Fruit fly (Drosophila melanogaster) whole organism, embryonic: ENCODE data around the gene Gga.

ENCODE experiments used
- ATbp ChIP-seq: fragments of 200-800 bp; sonication (Bioruptor generic); optimal IDR thresholded peaks from 2 replicates; lab custom pipeline; 2017; ENCODE audit warnings: missing biosample characterization, mild to moderate bottlenecking, missing genetic modification characterization, missing genetic modification reagents
- Bgb ChIP-seq: fragments of 200-800 bp; sonication (Bioruptor generic); IDR thresholded peaks from 2 replicates; pipeline ENCODE4 v1.3.6; 2022; ENCODE audit warnings: missing biosample characterization, missing genetic modification characterization; ENCODE audit not compliant: partially characterized antibody
- C15 ChIP-seq: fragments of 200-800 bp; sonication (Bioruptor generic); IDR thresholded peaks from 3 replicates; pipeline ENCODE4 v1.3.6; 2022; ENCODE audit warnings: missing biosample characterization, missing genetic modification characterization
- CG10209 ChIP-seq: fragments of 200-800 bp; sonication (Bioruptor generic); optimal IDR thresholded peaks from 3 replicates; lab custom pipeline; 2017; ENCODE audit warnings: missing biosample characterization, mild to moderate bottlenecking, missing genetic modification characterization, missing genetic modification reagents
- CG10543 ChIP-seq: fragments of 200-800 bp; sonication (Bioruptor generic); optimal IDR thresholded peaks from 3 replicates; lab custom pipeline; 2017; ENCODE audit warnings: missing biosample characterization, mild to moderate bottlenecking, missing genetic modification characterization, moderate library complexity
- CG10654 ChIP-seq: fragments of 200-800 bp; sonication (Bioruptor generic); optimal IDR thresholded peaks from 2 replicates; lab custom pipeline; 2016; ENCODE audit warnings: missing biosample characterization, missing genetic modification characterization
- CG11247 ChIP-seq: fragments of 200-800 bp; sonication (Bioruptor generic); IDR thresholded peaks from 2 replicates; pipeline ENCODE4 v1.3.6; 2022; ENCODE audit warnings: missing biosample characterization, missing genetic modification characterization
- CG12071 ChIP-seq: fragments of 200-800 bp; sonication (Bioruptor generic); optimal IDR thresholded peaks from 3 replicates; lab custom pipeline; 2018; ENCODE audit warnings: missing biosample characterization, mild to moderate bottlenecking, missing genetic modification characterization
- CG12236 ChIP-seq: fragments of 200-800 bp; sonication (Bioruptor generic); optimal IDR thresholded peaks from 2 replicates; lab custom pipeline; 2016; ENCODE audit warnings: missing biosample characterization, missing genetic modification characterization
- CG12744 ChIP-seq: fragments of 200-800 bp; sonication (Bioruptor generic); optimal IDR thresholded peaks from 2 replicates; lab custom pipeline; 2016; ENCODE audit warnings: missing biosample characterization, missing genetic modification characterization
- CG12942 ChIP-seq: fragments of 200-800 bp; sonication (Bioruptor generic); optimal IDR thresholded peaks from 3 replicates; lab custom pipeline; 2016; ENCODE audit warnings: missing biosample characterization, missing genetic modification characterization
- CG13296 ChIP-seq: fragments of 200-800 bp; sonication (Bioruptor generic); optimal IDR thresholded peaks from 3 replicates; lab custom pipeline; 2018; ENCODE audit warnings: missing biosample characterization, mild to moderate bottlenecking, missing genetic modification characterization
- CG14050 ChIP-seq: fragments of 200-800 bp; sonication (Bioruptor generic); IDR thresholded peaks from 3 replicates; pipeline ENCODE4 v1.3.6; 2022; ENCODE audit warnings: missing biosample characterization, missing genetic modification characterization
- CG15601 ChIP-seq: fragments of 200-800 bp; sonication (Bioruptor generic); optimal IDR thresholded peaks from 3 replicates; lab custom pipeline; 2019; ENCODE audit warnings: missing biosample characterization, mild to moderate bottlenecking, missing genetic modification characterization, moderate library complexity
- CG17186 ChIP-seq: fragments of 200-800 bp; sonication (Bioruptor generic); optimal IDR thresholded peaks from 3 replicates; lab custom pipeline; 2017; ENCODE audit warnings: missing biosample characterization, missing genetic modification reagents, missing genetic modification characterization
- CG18476 ChIP-seq: fragments of 200-800 bp; sonication (Bioruptor generic); optimal IDR thresholded peaks from 2 replicates; lab custom pipeline; 2016; ENCODE audit warnings: missing biosample characterization, mild to moderate bottlenecking, missing genetic modification characterization
- CG2875 ChIP-seq: fragments of 200-800 bp; sonication (Bioruptor generic); optimal IDR thresholded peaks from 2 replicates; lab custom pipeline; 2017; ENCODE audit warnings: missing biosample characterization, mild to moderate bottlenecking, missing genetic modification characterization, missing genetic modification reagents
- CG32767 ChIP-seq: fragments of 200-800 bp; sonication (Bioruptor generic); IDR thresholded peaks from 2 replicates; pipeline ENCODE4 v1.3.6; 2022; ENCODE audit warnings: missing biosample characterization, missing genetic modification characterization
- CG3726 ChIP-seq: fragments of 200-800 bp; sonication (Bioruptor generic); IDR thresholded peaks from 3 replicates; pipeline ENCODE4, ENCODE4 v1.3.6; 2022; ENCODE audit warnings: missing biosample characterization, missing genetic modification characterization
- CG7556 ChIP-seq: fragments of 200-800 bp; sonication (Bioruptor generic); optimal IDR thresholded peaks from 2 replicates; lab custom pipeline; 2017; ENCODE audit warnings: missing biosample characterization, mild to moderate bottlenecking, missing genetic modification characterization
- CG7745 ChIP-seq: fragments of 200-800 bp; sonication (Bioruptor generic); optimal IDR thresholded peaks from 2 replicates; lab custom pipeline; 2018; ENCODE audit warnings: missing biosample characterization, mild to moderate bottlenecking, missing genetic modification characterization, moderate library complexity
- CG7786 ChIP-seq: fragments of 200-800 bp; sonication (Bioruptor generic); optimal IDR thresholded peaks from 2 replicates; lab custom pipeline; 2016; ENCODE audit warnings: missing biosample characterization, missing genetic modification characterization
- CG9797 ChIP-seq: fragments of 200-800 bp; sonication (Bioruptor generic); optimal IDR thresholded peaks from 3 replicates; lab custom pipeline; 2018; ENCODE audit warnings: missing biosample characterization, mild to moderate bottlenecking, missing genetic modification characterization
- Camta ChIP-seq: fragments of 200-800 bp; sonication (Bioruptor generic); optimal IDR thresholded peaks from 2 replicates; lab custom pipeline; 2016; ENCODE audit warnings: missing biosample characterization, missing genetic modification characterization
- D ChIP-seq, 2 experiments: fragments of 200-800 bp in 1 of 2; fragments of >200 bp in 1 of 2; sonication (Bioruptor generic) in 1 of 2; optimal IDR thresholded peaks; 2 replicates in 1 of 2; 3 replicates in 1 of 2; lab custom pipeline; 2017; ENCODE audit warnings: mild to moderate bottlenecking in 1 of 2, missing biosample characterization in 1 of 2, missing genetic modification characterization in 1 of 2, missing genetic modification reagents in 1 of 2
- Doc3 ChIP-seq: fragments of 200-800 bp; sonication (Bioruptor generic); IDR thresholded peaks from 3 replicates; pipeline ENCODE4 v1.3.6; 2022; ENCODE audit warnings: missing biosample characterization, missing genetic modification characterization; ENCODE audit not compliant: partially characterized antibody
- Gsc ChIP-seq: fragments of 200-800 bp; sonication (Bioruptor generic); IDR thresholded peaks from 2 replicates; pipeline ENCODE4 v1.3.6; 2022; ENCODE audit warnings: missing biosample characterization, missing genetic modification characterization
- HLH54F ChIP-seq: fragments of 200-800 bp; sonication (Bioruptor generic); optimal IDR thresholded peaks from 3 replicates; lab custom pipeline; 2016; ENCODE audit warnings: missing biosample characterization, missing genetic modification characterization
- Hr78 ChIP-seq, 2 experiments: fragments of 200-800 bp in 1 of 2; fragments of >200 bp in 1 of 2; sonication (Bioruptor generic) in 1 of 2; optimal IDR thresholded peaks; 2 replicates each; lab custom pipeline; 2017 to 2019; ENCODE audit warnings: missing biosample characterization in 2 of 2, missing genetic modification characterization in 2 of 2, mild to moderate bottlenecking in 1 of 2, moderate library complexity in 1 of 2
- MESR4 ChIP-seq: fragments of 200-800 bp; sonication (Bioruptor generic); optimal IDR thresholded peaks from 2 replicates; lab custom pipeline; 2018; ENCODE audit warnings: missing biosample characterization, mild to moderate bottlenecking, missing genetic modification characterization, moderate library complexity
- NfI ChIP-seq: fragments of 200-800 bp; sonication (Bioruptor generic); optimal IDR thresholded peaks from 3 replicates; lab custom pipeline; 2018; ENCODE audit warnings: missing biosample characterization, mild to moderate bottlenecking, missing genetic modification characterization, moderate library complexity
- Ptx1 ChIP-seq: fragments of 200-800 bp; sonication (Bioruptor generic); IDR thresholded peaks from 2 replicates; pipeline ENCODE4 v1.3.6; 2022; ENCODE audit warnings: missing biosample characterization, missing genetic modification characterization
- Sox102F ChIP-seq: fragments of 200-800 bp; sonication (Bioruptor generic); optimal IDR thresholded peaks from 2 replicates; lab custom pipeline; 2018; ENCODE audit warnings: missing biosample characterization, mild to moderate bottlenecking, missing genetic modification characterization, moderate library complexity
- bcd ChIP-seq: fragments of 200-800 bp; sonication (Bioruptor generic); optimal IDR thresholded peaks from 2 replicates; lab custom pipeline; 2017; ENCODE audit warnings: missing biosample characterization, mild to moderate bottlenecking, missing genetic modification characterization
- bigmax ChIP-seq: fragments of 200-800 bp; sonication (Bioruptor generic); optimal IDR thresholded peaks from 2 replicates; lab custom pipeline; 2018; ENCODE audit warnings: missing biosample characterization, mild to moderate bottlenecking, missing genetic modification characterization
- br ChIP-seq: fragments of >200 bp; optimal IDR thresholded peaks from 2 replicates; lab custom pipeline; 2017
- chinmo ChIP-seq: fragments of 200-800 bp; sonication (Bioruptor generic); IDR thresholded peaks from 4 replicates; pipeline ENCODE4 v1.3.6; 2022; ENCODE audit warnings: missing biosample characterization, missing genetic modification characterization; ENCODE audit not compliant: partially characterized antibody
- chn ChIP-seq: fragments of 200-800 bp; sonication (Bioruptor generic); optimal IDR thresholded peaks from 2 replicates; lab custom pipeline; 2016; ENCODE audit warnings: missing biosample characterization, missing genetic modification characterization
- cwo ChIP-seq: fragments of 200-800 bp; sonication (Bioruptor generic); optimal IDR thresholded peaks from 3 replicates; lab custom pipeline; 2017; ENCODE audit warnings: missing biosample characterization, missing genetic modification characterization, mild to moderate bottlenecking, moderate library complexity, missing genetic modification reagents
- jigr1 ChIP-seq: fragments of 200-800 bp; sonication (Bioruptor generic); IDR thresholded peaks from 3 replicates; pipeline ENCODE4 v1.3.6; 2022; ENCODE audit warnings: missing biosample characterization, missing genetic modification characterization
- lola ChIP-seq, 3 experiments: fragments of >200 bp in 2 of 3; fragments of 200-800 bp in 1 of 3; sonication (Bioruptor generic) in 1 of 3; optimal IDR thresholded peaks; 2 replicates each; lab custom pipeline; 2017 to 2019; ENCODE audit warnings: missing biosample characterization in 3 of 3, missing genetic modification characterization in 3 of 3, mild to moderate bottlenecking in 1 of 3, moderate library complexity in 1 of 3
- maf-S ChIP-seq: fragments of 200-800 bp; sonication (Bioruptor generic); optimal IDR thresholded peaks from 2 replicates; lab custom pipeline; 2016; ENCODE audit warnings: missing biosample characterization, missing genetic modification characterization
- mld ChIP-seq: fragments of 200-800 bp; sonication (Bioruptor generic); IDR thresholded peaks from 3 replicates; pipeline ENCODE4 v1.3.6; 2022; ENCODE audit warnings: missing biosample characterization, missing genetic modification characterization; ENCODE audit not compliant: partially characterized antibody
- nau ChIP-seq: fragments of 200-800 bp; sonication (Bioruptor generic); optimal IDR thresholded peaks from 3 replicates; lab custom pipeline; 2017; ENCODE audit warnings: missing biosample characterization, mild to moderate bottlenecking, missing genetic modification characterization, missing genetic modification reagents
- pfk ChIP-seq: fragments of 200-800 bp; sonication (Bioruptor generic); optimal IDR thresholded peaks from 2 replicates; lab custom pipeline; 2018; ENCODE audit warnings: missing biosample characterization, mild to moderate bottlenecking, missing genetic modification characterization, moderate library complexity
- sug ChIP-seq: fragments of 200-800 bp; optimal IDR thresholded peaks from 2 replicates; lab custom pipeline; 2019; ENCODE audit warnings: missing biosample characterization, mild to moderate bottlenecking, missing genetic modification characterization, moderate library complexity
- wor ChIP-seq: fragments of 200-800 bp; sonication (Bioruptor generic); IDR thresholded peaks from 2 replicates; pipeline ENCODE4 v1.3.6; 2022; ENCODE audit warnings: missing biosample characterization, missing genetic modification characterization
- zfh2 ChIP-seq: fragments of 200-800 bp; sonication (Bioruptor generic); optimal IDR thresholded peaks from 2 replicates; lab custom pipeline; 2016; ENCODE audit warnings: missing biosample characterization, missing genetic modification characterization

Gga gene

DNA sequence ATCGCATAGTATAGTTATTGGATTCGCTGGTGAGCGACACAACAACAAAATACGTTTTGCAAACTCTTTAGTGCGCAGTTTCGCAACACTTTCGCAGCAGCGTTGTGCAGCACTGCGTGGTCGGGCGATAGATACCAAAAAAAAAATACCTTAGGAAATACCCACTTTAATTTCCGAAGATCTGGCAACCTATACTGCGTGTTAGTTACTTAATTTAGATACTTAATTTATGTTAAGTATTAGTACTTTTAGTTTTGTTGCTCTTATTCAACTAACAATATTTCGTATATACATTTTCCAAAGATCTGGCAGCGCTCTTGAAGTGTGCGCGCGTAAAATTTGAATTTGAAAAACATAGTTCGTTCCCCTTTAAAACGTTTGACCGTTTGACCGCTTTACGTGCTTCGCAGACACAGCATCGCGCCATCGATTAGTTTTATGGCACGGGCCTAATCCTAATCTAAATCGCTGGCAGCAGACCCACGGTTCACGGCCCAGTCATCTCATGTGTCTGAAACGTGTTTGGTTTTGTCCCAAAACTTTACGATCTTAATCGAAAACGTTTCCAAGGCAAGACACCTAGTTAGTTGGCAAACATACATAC is 20.8 kb upstream of the Gga start, which contains the start of gene LPCAT (continued):
- peak; percentile 31 for TF ChIP-seq Sox102F (GFP tag; lab: Kevin White, UChicago)
- peak; percentile 80 for TF ChIP-seq CG17186
- TF ChIP-seq mld = no peak
- no peak for TF ChIP-seq bigmax
- TF ChIP-seq CG7786 (GFP tag; lab: Kevin White, UChicago) = peak; percentile 64
- TF ChIP-seq MESR4 (GFP tag; lab: Kevin White, UChicago) = peak; percentile 25
- TF ChIP-seq CG12942 (GFP tag; lab: Kevin White, UChicago) = peak; percentile 38
- no peak for TF ChIP-seq CG12071 (GFP tag; lab: Kevin White, UChicago)
- TF ChIP-seq CG18476 = peak; percentile 83
- TF ChIP-seq ATbp (GFP tag; lab: Kevin White, UChicago) = no peak
- peak; percentile 18; the same call in 1 of the 2 replicates for TF ChIP-seq CG32767 (GFP tag; lab: Robert Waterston, UW)
- peak in 1 of 2 experiments; percentile 86 for TF ChIP-seq Hr78 (GFP tag; optimal IDR thresholded peaks at IDR 0.05; lab: Kevin White, UChicago)
- peak; percentile 61 for TF ChIP-seq maf-S (GFP tag; lab: Kevin White, UChicago)
- TF ChIP-seq C15 (GFP tag; lab: Robert Waterston, UW) = no peak
- peak; percentile 98 for TF ChIP-seq cwo (GFP tag; lab: Kevin White, UChicago)
- peak; percentile 82; the same call in 2 of the 3 replicates for TF ChIP-seq CG3726 (GFP tag; lab: Robert Waterston, UW)
- TF ChIP-seq CG2875 (GFP tag; lab: Kevin White, UChicago) = no peak
- TF ChIP-seq CG10654 = peak; percentile 64
- peak; percentile 77 for TF ChIP-seq Bgb (GFP tag; lab: Robert Waterston, UW)
- peak; percentile 88 for TF ChIP-seq Ptx1 (GFP tag; lab: Robert Waterston, UW)
- TF ChIP-seq CG15601 (tag; lab: Kevin White, UChicago) = peak; percentile 40
- no peak for TF ChIP-seq CG12236 (GFP tag; lab: Kevin White, UChicago)
- peak; percentile 16 for TF ChIP-seq CG7745 (tag; lab: Kevin White, UChicago)
- TF ChIP-seq CG10209 (GFP tag; lab: Kevin White, UChicago) = peak; percentile 77
- peak; percentile 71 for TF ChIP-seq CG9797
- no peak for TF ChIP-seq D (optimal IDR thresholded peaks at IDR 0.05; lab: Kevin White, UChicago)
- TF ChIP-seq D (GFP tag; optimal IDR thresholded peaks at IDR 0.05; lab: Kevin White, UChicago) = peak; percentile 47
- no peak for TF ChIP-seq sug (tag; lab: Kevin White, UChicago)
- no peak for TF ChIP-seq br
- 0 out of 4 replicates have a peak, but pooled peaks have one; percentile 63 for TF ChIP-seq chinmo (GFP tag; lab: Robert Waterston, UW)
- peak; percentile 69 for TF ChIP-seq CG12744
- peak; percentile 52 for TF ChIP-seq CG7556 (GFP tag; lab: Kevin White, UChicago)
- TF ChIP-seq CG13296 = peak; percentile 58
- TF ChIP-seq CG11247 = peak; percentile 86
- TF ChIP-seq NfI (GFP tag; lab: Kevin White, UChicago) = peak; percentile 39
- TF ChIP-seq wor (GFP tag; lab: Robert Waterston, UW) = no peak; the same call in 1 of the 2 replicates
- peak; percentile 80 for TF ChIP-seq zfh2
- TF ChIP-seq HLH54F (GFP tag; lab: Kevin White, UChicago) = peak; percentile 85
- TF ChIP-seq jigr1 = 0 out of 3 replicates have a peak, but pooled peaks have one; percentile 52
- peak; percentile 65 for TF ChIP-seq CG14050 (GFP tag; lab: Robert Waterston, UW)
- TF ChIP-seq Doc3 (GFP tag; lab: Robert Waterston, UW) = peak; percentile 80
- peak; percentile 85 for TF ChIP-seq Camta
- TF ChIP-seq bcd = peak; percentile 86
- peak; percentile 8 for TF ChIP-seq pfk
- TF ChIP-seq chn (GFP tag; lab: Kevin White, UChicago) = peak; percentile 48
- peak; percentile 7 for TF ChIP-seq CG10543 (GFP tag; lab: Kevin White, UChicago)
- TF ChIP-seq Gsc = 0 out of 2 replicates have a peak, but pooled peaks have one; percentile 5
- TF ChIP-seq nau (GFP tag; lab: Kevin White, UChicago) = no peak
- TF ChIP-seq lola (GFP tag; optimal IDR thresholded peaks at IDR 0.05; lab: Kevin White, UChicago) = peak in 2 of 3 experiments; percentile 27 to 36
